Worm (Caenorhabditis elegans) whole organism, L1 larva: ENCODE measurements around the gene fipr-6.

ENCODE experiments used
- ama-1 ChIP-seq: fragments of 150-350 bp; optimal IDR thresholded peaks from 2 replicates; lab custom pipeline; 2014
- mdl-1 ChIP-seq, 2 experiments: fragments of 150-350 bp; optimal IDR thresholded peaks; 2 replicates each; lab custom pipeline; 2014 to 2017; ENCODE audit warnings: missing biosample characterization in 2 of 2, missing genetic modification characterization in 2 of 2, inconsistent platforms in 1 of 2
- sptf-1 ChIP-seq: fragments of 150-350 bp; optimal IDR thresholded peaks from 2 replicates; lab custom pipeline; 2014; ENCODE audit warnings: missing biosample characterization, missing genetic modification characterization

DNA sequence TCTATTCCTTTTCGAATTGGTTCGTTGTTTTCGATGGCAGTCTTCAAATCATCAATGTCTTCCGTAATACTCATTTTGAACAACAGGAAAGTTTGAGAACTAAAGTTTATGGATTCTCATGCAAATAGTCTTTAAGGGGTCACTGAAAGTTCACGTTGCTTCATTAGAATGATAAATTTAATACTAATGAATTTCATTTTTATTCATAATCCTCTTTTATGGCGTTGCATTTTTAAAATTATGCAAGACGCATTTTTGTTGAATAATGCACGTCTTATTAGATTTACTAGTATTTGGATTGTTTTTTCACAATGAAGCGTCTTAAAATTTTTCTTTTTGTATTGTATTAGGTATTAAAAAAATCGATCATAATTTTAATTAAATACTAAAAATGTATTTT lies 12.1 kb downstream of the fipr-6 start, which contains the start of gene C12D8.9:
- TF ChIP-seq ama-1 (lab: Kevin White, UChicago) (no peak), mdl-1 (tag; optimal IDR thresholded peaks at IDR 0.05; lab: Kevin White, UChicago) (no peak), sptf-1 (no peak)
